Worm (Caenorhabditis elegans): ENCODE results near the gene abts-4.

The abts-4 gene

ce11 chrX:6743853-6744346, 17.6 kb downstream of the abts-4 start:
- TF ChIP-seq nhr-237 (tag; optimal IDR thresholded peaks at IDR 0.05) (no peak), nhr-77 (tag; optimal IDR thresholded peaks at IDR 0.05) (no peak), unc-62 (GFP tag; optimal IDR thresholded peaks at IDR 0.05) (peak; percentile 37), egl-27 (tag; optimal IDR thresholded peaks at IDR 0.05) (peak; percentile 90), nhr-12 (tag; optimal IDR thresholded peaks at IDR 0.05) (peak; percentile 17), gmeb-1 (tag; optimal IDR thresholded peaks at IDR 0.05) (peak; percentile 87), F13H6.1 (tag; optimal IDR thresholded peaks at IDR 0.05) (peak; percentile 96), nhr-21 (tag; optimal IDR thresholded peaks at IDR 0.05) (peak; percentile 99), ceh-82 (tag; optimal IDR thresholded peaks at IDR 0.05) (no peak), unc-39 (tag; optimal IDR thresholded peaks at IDR 0.05) (no peak), Y55F3AM.14 (GFP tag; optimal IDR thresholded peaks at IDR 0.05) (peak; percentile 91), nhr-11 (tag; optimal IDR thresholded peaks at IDR 0.05) (no peak), ZK546.5 (tag; optimal IDR thresholded peaks at IDR 0.05) (no peak), C34F6.9 (tag; optimal IDR thresholded peaks at IDR 0.05) (peak; percentile 78), nhr-129 (tag; optimal IDR thresholded peaks at IDR 0.05) (peak; percentile 97), lsy-2 (tag; optimal IDR thresholded peaks at IDR 0.05) (peak in 1 of 2 experiments; percentile 89), ama-1 (optimal IDR thresholded peaks at IDR 0.05) (peak; percentile 97), sem-4 (tag; optimal IDR thresholded peaks at IDR 0.05) (peak; percentile 97), fos-1 (tag; optimal IDR thresholded peaks at IDR 0.05) (peak; percentile 89), dmd-4 (tag; optimal IDR thresholded peaks at IDR 0.05) (no peak), peb-1 (tag; optimal IDR thresholded peaks at IDR 0.05) (no peak), zag-1 (tag; optimal IDR thresholded peaks at IDR 0.05) (no peak), unc-55 (GFP tag; optimal IDR thresholded peaks at IDR 0.05) (no peak), nhr-10 (tag; optimal IDR thresholded peaks at IDR 0.05) (no peak), nhr-6 (tag; optimal IDR thresholded peaks at IDR 0.05) (peak; percentile 90), lin-39 (tag; optimal IDR thresholded peaks at IDR 0.05) (no peak), skn-1 (tag; optimal IDR thresholded peaks at IDR 0.05) (no peak), alr-1 (tag; optimal IDR thresholded peaks at IDR 0.05) (no peak), elt-1 (tag; optimal IDR thresholded peaks at IDR 0.05) (peak; percentile 96), ztf-11 (tag; optimal IDR thresholded peaks at IDR 0.05) (no peak), R02D3.7 (tag; optimal IDR thresholded peaks at IDR 0.05) (no peak), snpc-4 (tag; optimal IDR thresholded peaks at IDR 0.05) (peak; percentile 68), crh-2 (tag; optimal IDR thresholded peaks at IDR 0.05) (peak; percentile 98), ztf-4 (tag; optimal IDR thresholded peaks at IDR 0.05) (peak; percentile 95), ceh-16 (tag; optimal IDR thresholded peaks at IDR 0.05) (peak; percentile 97), elt-3 (tag; optimal IDR thresholded peaks at IDR 0.05) (no peak), mdl-1 (tag; optimal IDR thresholded peaks at IDR 0.05) (peak; percentile 98 to 99), ztf-1 (GFP tag; conservative IDR thresholded peaks at IDR 0.05) (no peak), mbf-1 (tag; optimal IDR thresholded peaks at IDR 0.05) (no peak), lin-11 (tag; optimal IDR thresholded peaks at IDR 0.05) (peak; percentile 42), blmp-1 (tag; optimal IDR thresholded peaks at IDR 0.05; ENCODE audit: insufficient read depth) (peak; percentile 93), mab-5 (tag; optimal IDR thresholded peaks at IDR 0.05) (peak; percentile 76), sma-3 (GFP tag; optimal IDR thresholded peaks at IDR 0.05) (peak; percentile 98), sma-9 (GFP tag; optimal IDR thresholded peaks at IDR 0.05) (peak; percentile 99), sma-9 (tag; optimal IDR thresholded peaks at IDR 0.05) (peak; percentile 60), aly-2 (tag; optimal IDR thresholded peaks at IDR 0.05) (no peak), lin-13 (GFP tag; optimal IDR thresholded peaks at IDR 0.05) (peak; percentile 88), nhr-23 (tag; optimal IDR thresholded peaks at IDR 0.05) (no peak), nhr-25 (tag; optimal IDR thresholded peaks at IDR 0.05) (peak; percentile 98)

Measured in whole organism, L2 larva.